Worm (Caenorhabditis elegans) whole organism, young adult: Measurements from ENCODE around the gene nsph-3.2.

ENCODE experiments used
- B0336.3 ChIP-seq: fragments of 200-800 bp; sonication (Bioruptor generic); IDR thresholded peaks from 2 replicates; pipeline ENCODE4 v1.3.6; 2022; ENCODE audit warnings: missing genetic modification characterization, missing compliant biosample characterization
- C06A6.2 ChIP-seq: fragments of 200-800 bp; sonication (Bioruptor generic); conservative IDR thresholded peaks from 2 replicates; pipeline ENCODE4 v1.3.6; 2022; ENCODE audit warnings: missing genetic modification characterization, missing compliant biosample characterization
- D2030.7 ChIP-seq: fragments of 200-800 bp; sonication (Bioruptor generic); IDR thresholded peaks from 2 replicates; pipeline ENCODE4 v1.3.6; 2022; ENCODE audit warnings: missing genetic modification reagents, missing genetic modification characterization, missing compliant biosample characterization
- F23B12.7 ChIP-seq: sonication (generic microtip); optimal IDR thresholded peaks from 2 replicates; lab custom pipeline; 2017; ENCODE audit warnings: missing genetic modification characterization, mild to moderate bottlenecking, missing compliant biosample characterization, antibody characterized with exemption, moderate library complexity; ENCODE audit not compliant: insufficient read depth
- F37B4.10 ChIP-seq: fragments of 200-800 bp; sonication (Bioruptor generic); IDR thresholded peaks from 2 replicates; pipeline ENCODE4 v1.3.6; 2022; ENCODE audit warnings: missing genetic modification characterization, missing compliant biosample characterization
- F39B2.1 ChIP-seq: fragments of 200-800 bp; sonication (Bioruptor generic); IDR thresholded peaks from 2 replicates; pipeline ENCODE4 v1.3.6; 2022; ENCODE audit warnings: missing genetic modification reagents, missing genetic modification characterization, missing compliant biosample characterization
- F49E8.2 ChIP-seq: sonication (generic microtip); optimal IDR thresholded peaks from 3 replicates; lab custom pipeline; 2017; ENCODE audit warnings: missing genetic modification characterization, mild to moderate bottlenecking, missing compliant biosample characterization, antibody characterized with exemption, moderate library complexity; ENCODE audit not compliant: insufficient read depth
- F55B11.4 ChIP-seq: sonication (generic microtip); optimal IDR thresholded peaks from 2 replicates; lab custom pipeline; 2016; ENCODE audit warnings: missing compliant biosample characterization, missing genetic modification characterization, borderline replicate concordance; ENCODE audit not compliant: insufficient read depth
- K11D2.4 ChIP-seq: fragments of 200-800 bp; sonication (Bioruptor generic); IDR thresholded peaks from 2 replicates; pipeline ENCODE4 v1.3.6; 2022; ENCODE audit warnings: missing genetic modification reagents, missing genetic modification characterization, missing compliant biosample characterization
- K12H6.12 ChIP-seq: fragments of 200-800 bp; sonication (Bioruptor generic); optimal IDR thresholded peaks from 2 replicates; lab custom pipeline; 2018; ENCODE audit warnings: mild to moderate bottlenecking, missing genetic modification characterization, missing compliant biosample characterization
- Y67H2A.10 ChIP-seq: fragments of 200-800 bp; sonication (Bioruptor generic); conservative IDR thresholded peaks from 2 replicates; pipeline ENCODE4 v1.3.6; 2022; ENCODE audit warnings: missing genetic modification reagents, missing genetic modification characterization, missing compliant biosample characterization
- akir-1 ChIP-seq: fragments of 200-800 bp; sonication (Bioruptor generic); optimal IDR thresholded peaks from 2 replicates; lab custom pipeline; 2018; ENCODE audit warnings: mild to moderate bottlenecking, missing genetic modification characterization, moderate library complexity, missing compliant biosample characterization
- aptf-2 ChIP-seq: fragments of 200-800 bp; sonication (Bioruptor generic); conservative IDR thresholded peaks from 2 replicates; pipeline ENCODE4 v1.3.6; 2022; ENCODE audit warnings: missing genetic modification reagents, missing genetic modification characterization, missing compliant biosample characterization
- ccch-3 ChIP-seq: fragments of 200-800 bp; sonication (Bioruptor generic); optimal IDR thresholded peaks from 2 replicates; lab custom pipeline; 2018; ENCODE audit warnings: mild to moderate bottlenecking, missing genetic modification characterization, missing compliant biosample characterization
- cebp-2 ChIP-seq: fragments of 200-800 bp; sonication (Bioruptor generic); IDR thresholded peaks from 2 replicates; pipeline ENCODE4 v1.3.6; 2022; ENCODE audit warnings: missing genetic modification characterization, missing compliant biosample characterization
- ceh-40 ChIP-seq: fragments of 200-800 bp; sonication (Bioruptor generic); IDR thresholded peaks from 2 replicates; pipeline ENCODE4 v1.3.6; 2022; ENCODE audit warnings: missing genetic modification characterization, missing compliant biosample characterization
- ceh-79 ChIP-seq: sonication (generic microtip); optimal IDR thresholded peaks from 2 replicates; lab custom pipeline; 2017; ENCODE audit warnings: mild to moderate bottlenecking, missing genetic modification characterization, missing compliant biosample characterization
- die-1 ChIP-seq: sonication (generic microtip); optimal IDR thresholded peaks from 2 replicates; lab custom pipeline; 2016; ENCODE audit warnings: missing genotype, mild to moderate bottlenecking, missing genetic modification characterization, missing compliant biosample characterization
- dpff-1 ChIP-seq: sonication (generic microtip); optimal IDR thresholded peaks from 2 replicates; lab custom pipeline; 2017; ENCODE audit warnings: mild to moderate bottlenecking, missing genetic modification characterization, missing compliant biosample characterization
- efl-1 ChIP-seq: fragments of 150-350 bp; optimal IDR thresholded peaks from 2 replicates; lab custom pipeline; 2014; ENCODE audit warnings: missing biosample characterization, missing genetic modification reagents, missing genetic modification characterization
- egl-44 ChIP-seq: fragments of 200-800 bp; sonication (Bioruptor generic); IDR thresholded peaks from 2 replicates; pipeline ENCODE4 v1.3.6; 2022; ENCODE audit warnings: missing genetic modification reagents, missing genetic modification characterization, missing compliant biosample characterization
- ets-4 ChIP-seq: fragments of 200-800 bp; sonication (Bioruptor generic); optimal IDR thresholded peaks from 2 replicates; lab custom pipeline; 2018; ENCODE audit warnings: mild to moderate bottlenecking, missing genetic modification characterization, missing compliant biosample characterization
- hlh-12 ChIP-seq: sonication (generic microtip); optimal IDR thresholded peaks from 2 replicates; lab custom pipeline; 2016; ENCODE audit warnings: missing genetic modification characterization, missing compliant biosample characterization
- hmg-20 ChIP-seq: fragments of 200-800 bp; sonication (Bioruptor generic); IDR thresholded peaks from 2 replicates; pipeline ENCODE4 v1.3.6; 2022; ENCODE audit warnings: missing genetic modification reagents, missing genetic modification characterization, missing compliant biosample characterization
- hsf-1 ChIP-seq: fragments of 200-800 bp; sonication (Bioruptor generic); IDR thresholded peaks from 2 replicates; pipeline ENCODE4 v1.3.6; 2022; ENCODE audit warnings: missing genetic modification reagents, missing genetic modification characterization, missing compliant biosample characterization
- lag-1 ChIP-seq: fragments of 200-800 bp; sonication (Bioruptor generic); IDR thresholded peaks from 2 replicates; pipeline ENCODE4 v1.3.6; 2022; ENCODE audit warnings: missing genetic modification reagents, missing genetic modification characterization, missing compliant biosample characterization
- lin-26 ChIP-seq: fragments of 200-800 bp; sonication (Bioruptor generic); IDR thresholded peaks from 2 replicates; pipeline ENCODE4 v1.3.6; 2022; ENCODE audit warnings: missing genetic modification reagents, missing genetic modification characterization, missing compliant biosample characterization
- lin-54 ChIP-seq: fragments of 200-800 bp; sonication (Bioruptor generic); optimal IDR thresholded peaks from 2 replicates; lab custom pipeline; 2018; ENCODE audit warnings: mild to moderate bottlenecking, missing genetic modification characterization, missing compliant biosample characterization
- madf-3 ChIP-seq: fragments of 200-800 bp; sonication (Bioruptor generic); IDR thresholded peaks from 2 replicates; pipeline ENCODE4 v1.3.6; 2022; ENCODE audit warnings: missing genetic modification reagents, missing genetic modification characterization, missing compliant biosample characterization
- madf-6 ChIP-seq: fragments of 200-800 bp; sonication (Bioruptor generic); IDR thresholded peaks from 2 replicates; pipeline ENCODE4 v1.3.6; 2022; ENCODE audit warnings: missing genetic modification reagents, missing genetic modification characterization, missing compliant biosample characterization
- nfya-1 ChIP-seq: sonication (generic microtip); optimal IDR thresholded peaks from 2 replicates; lab custom pipeline; 2017; ENCODE audit warnings: antibody characterized with exemption, missing compliant biosample characterization, missing genetic modification characterization, borderline replicate concordance; ENCODE audit not compliant: insufficient read depth
- nfyb-1 ChIP-seq: fragments of 200-800 bp; sonication (Bioruptor generic); IDR thresholded peaks from 2 replicates; pipeline ENCODE4 v1.3.6; 2022; ENCODE audit warnings: missing genetic modification reagents, missing genetic modification characterization, missing compliant biosample characterization
- pha-4 ChIP-seq: fragments of 150-350 bp; sonication (generic microtip); optimal IDR thresholded peaks from 2 replicates; lab custom pipeline; 2014; ENCODE audit warnings: missing biosample characterization, missing genetic modification reagents, missing genetic modification characterization
- snpc-1.1 ChIP-seq: sonication (generic microtip); optimal IDR thresholded peaks from 2 replicates; lab custom pipeline; 2017; ENCODE audit warnings: missing genetic modification characterization, mild to moderate bottlenecking, missing compliant biosample characterization, antibody characterized with exemption, moderate library complexity, missing genotype, missing genetic modification reagents; ENCODE audit not compliant: insufficient read depth
- sptf-2 ChIP-seq: fragments of 200-800 bp; sonication (Bioruptor generic); optimal IDR thresholded peaks from 2 replicates; lab custom pipeline; 2018; ENCODE audit warnings: mild to moderate bottlenecking, missing genetic modification characterization, missing compliant biosample characterization
- unc-62 ChIP-seq: fragments of 150-350 bp; optimal IDR thresholded peaks from 2 replicates; lab custom pipeline; 2014; ENCODE audit warnings: missing biosample characterization, missing genetic modification reagents, missing genetic modification characterization
- ztf-6 ChIP-seq: fragments of 200-800 bp; sonication (Bioruptor generic); IDR thresholded peaks from 2 replicates; pipeline ENCODE4 v1.3.6; 2022; ENCODE audit warnings: missing genetic modification reagents, missing genetic modification characterization, missing compliant biosample characterization

Gene nsph-3.2

ce11 chrIV:10085401-10086187 lies 27.1 kb upstream of the nsph-3.2 start, which contains the start of the genes col-2 and ndc-80 (continued):
- TF ChIP-seq ccch-3 (no peak), Y67H2A.10 (GFP tag; lab: Robert Waterston, UW) (no peak), ceh-40 (GFP tag; lab: Robert Waterston, UW) (no peak), hlh-12 (tag; lab: Kevin White, UChicago) (no peak), C06A6.2 (GFP tag; lab: Robert Waterston, UW) (no peak), K11D2.4 (GFP tag; lab: Robert Waterston, UW) (no peak), ets-4 (GFP tag; lab: Kevin White, UChicago) (no peak), hmg-20 (GFP tag; lab: Robert Waterston, UW) (no peak), snpc-1.1 (tag; lab: Kevin White, UChicago) (no peak), hsf-1 (GFP tag; lab: Robert Waterston, UW) (no peak), egl-44 (no peak), D2030.7 (peak; percentile 48; the same call in 1 of the 2 replicates), nfya-1 (no peak), aptf-2 (no peak), K12H6.12 (tag; lab: Kevin White, UChicago) (no peak)

- TF ChIP-seq die-1 (tag; lab: Kevin White, UChicago) (no peak), lin-54 (no peak), madf-6 (no peak), akir-1 (GFP tag; lab: Kevin White, UChicago) (no peak), F55B11.4 (tag; lab: Kevin White, UChicago) (no peak), F23B12.7 (tag; lab: Kevin White, UChicago) (no peak), nfyb-1 (GFP tag; lab: Robert Waterston, UW) (no peak), pha-4 (no peak), lin-26 (GFP tag; lab: Robert Waterston, UW) (no peak), Y67H2A.10 (GFP tag; lab: Robert Waterston, UW) (no peak), K11D2.4 (GFP tag; lab: Robert Waterston, UW) (no peak), sptf-2 (no peak), dpff-1 (tag; lab: Kevin White, UChicago) (no peak), unc-62 (GFP tag; lab: Kevin White, UChicago) (no peak), F39B2.1 (GFP tag; lab: Robert Waterston, UW) (no peak), F37B4.10 (no peak)
Observed at ce11 chrIV:10089777-10090176, 22.9 kb upstream of the nsph-3.2 start, which contains the start of gene ttr-39. TSS of gene ttr-39 (minus strand) at chrIV:10089877.

DNA sequence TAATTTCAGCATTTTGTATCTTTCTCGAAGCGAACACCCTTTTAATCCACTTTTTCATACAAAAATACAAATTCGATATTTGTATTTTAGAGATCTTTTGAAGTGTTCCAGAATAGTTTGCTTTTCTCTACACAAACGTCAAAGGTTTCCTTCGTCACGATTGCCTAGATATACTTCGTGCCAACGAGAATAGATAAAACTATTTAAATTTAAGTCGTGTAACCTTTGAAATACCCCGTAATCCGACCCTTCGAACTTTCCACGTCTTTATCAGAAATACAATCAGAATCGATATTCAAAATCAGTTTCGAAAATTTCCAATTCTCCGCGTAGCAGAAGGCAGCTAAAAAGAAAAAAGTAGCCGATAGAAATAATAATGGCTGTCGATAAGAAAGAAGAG lies 22.3 kb upstream of the nsph-3.2 start, which contains the start of gene ttbk-5:
Gene ttbk-5, plus strand, starts transcription at position 301 of the 400 bp plus-strand sequence.
- no peak for TF ChIP-seq F49E8.2 (tag; lab: Kevin White, UChicago)
- no peak for TF ChIP-seq ceh-79
- TF ChIP-seq cebp-2 (GFP tag; lab: Robert Waterston, UW) = no peak
- TF ChIP-seq madf-3 = no peak
- TF ChIP-seq, all 124 proteins: peak for 0

ce11 chrIV:10095171-10095570 lies 17.5 kb upstream of the nsph-3.2 start, which contains the start of the genes C04G2.5 and msp-36:
TSS of gene C04G2.5 (minus strand) at chrIV:10095271.
TSS of gene msp-36 (plus strand) at chrIV:10095433.
- no peak for TF ChIP-seq ztf-6
- no peak for TF ChIP-seq lag-1 (GFP tag; lab: Robert Waterston, UW)
- TF ChIP-seq efl-1 (GFP tag; lab: Kevin White, UChicago) = no peak
- TF ChIP-seq B0336.3 (GFP tag; lab: Robert Waterston, UW) = no peak
